ENCODE assay signal across 2 fruit fly cellular contexts in the genomic region with DNA sequence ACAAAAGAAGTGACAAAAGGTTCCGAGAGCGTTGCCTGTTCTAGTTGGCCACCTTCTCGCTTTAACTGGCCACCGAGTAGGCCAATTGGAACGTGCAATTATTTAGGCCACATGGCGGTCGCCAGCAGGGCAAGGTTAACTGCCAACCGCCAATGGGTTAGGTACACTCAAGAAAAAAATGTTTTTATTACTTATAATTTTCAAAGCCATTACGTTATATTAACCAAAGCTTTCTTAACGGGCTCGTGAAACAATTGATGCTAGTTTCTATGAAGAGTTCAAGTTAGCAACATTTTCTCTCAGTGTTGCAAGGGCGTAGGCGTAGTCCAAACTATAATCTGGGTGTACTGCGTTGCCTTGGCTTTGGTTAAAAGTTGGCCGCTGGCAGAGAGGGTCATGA.
A peak's percentile ranks its signal among the peaks of the same experiment; 100 is the strongest.
TF ChIP-seq lines count a peak whose summit lies in the region.

No protein-coding gene starts in this region.

TF ChIP-seq in whole organism, embryonic, 481 proteins besides CTCF, POLR2A, EP300 and RAD21 (continued from another document):
- TF ChIP-seq ewg (GFP tag; optimal IDR thresholded peaks at IDR 0.05; lab: Kevin White, UChicago) = no peak
- no peak for TF ChIP-seq CG2120 (GFP tag; optimal IDR thresholded peaks at IDR 0.05; lab: Kevin White, UChicago)
- TF ChIP-seq CG14965 (GFP tag; optimal IDR thresholded peaks at IDR 0.05; lab: Kevin White, UChicago; ENCODE audit: borderline replicate concordance) = no peak
- TF ChIP-seq chn (GFP tag; optimal IDR thresholded peaks at IDR 0.05; lab: Kevin White, UChicago) = no peak
- no peak for TF ChIP-seq CG10267 (tag; optimal IDR thresholded peaks at IDR 0.05; lab: Kevin White, UChicago)
- no peak for TF ChIP-seq CG15514 (GFP tag; optimal IDR thresholded peaks at IDR 0.05; lab: Kevin White, UChicago)
- no peak for TF ChIP-seq run (tag; optimal IDR thresholded peaks at IDR 0.05; lab: Kevin White, UChicago)
- TF ChIP-seq CG11695 (GFP tag; IDR thresholded peaks at IDR 0.05; lab: Robert Waterston, UW) = no peak
- no peak for TF ChIP-seq ci (GFP tag; IDR thresholded peaks at IDR 0.05; lab: Robert Waterston, UW)

TF ChIP-seq in whole organism, prepupa, 60 proteins besides CTCF, POLR2A, EP300 and RAD21 (continued from another document):
- TF ChIP-seq CG9139 (GFP tag; optimal IDR thresholded peaks at IDR 0.05; lab: Kevin White, UChicago) (no peak), CG8319 (GFP tag; optimal IDR thresholded peaks at IDR 0.05; lab: Kevin White, UChicago) (no peak), CG6163 (GFP tag; IDR thresholded peaks at IDR 0.05; lab: Robert Waterston, UW) (peak; percentile 33; the same call in 1 of the 3 replicates), ss (GFP tag; optimal IDR thresholded peaks at IDR 0.05; lab: Kevin White, UChicago) (no peak), esn (GFP tag; optimal IDR thresholded peaks at IDR 0.05; lab: Kevin White, UChicago) (no peak)
